Worm (Caenorhabditis elegans) whole organism, L4 larva: ENCODE data around the gene btb-20.

Experiments used
- F10B5.3 ChIP-seq: sonication (generic microtip); optimal IDR thresholded peaks from 2 replicates; lab custom pipeline; 2016; ENCODE audit warnings: mild to moderate bottlenecking, missing genetic modification characterization, missing compliant biosample characterization
- F26F4.8 ChIP-seq: fragments of 200-800 bp; sonication (Bioruptor generic); conservative IDR thresholded peaks from 2 replicates; pipeline ENCODE4 v1.3.6; 2022; ENCODE audit warnings: missing genetic modification characterization, missing compliant biosample characterization
- F44E2.7 ChIP-seq: fragments of 200-800 bp; sonication (Bioruptor generic); IDR thresholded peaks from 2 replicates; pipeline ENCODE4 v2.1.2; 2022; ENCODE audit warnings: missing genetic modification characterization, missing compliant biosample characterization
- R02D3.7 ChIP-seq: fragments of 150-350 bp; sonication (generic microtip); optimal IDR thresholded peaks from 3 replicates; lab custom pipeline; 2014; ENCODE audit warnings: missing biosample characterization, missing genetic modification characterization
- T26A8.4 ChIP-seq: fragments of 200-800 bp; sonication (Bioruptor generic); IDR thresholded peaks from 2 replicates; pipeline ENCODE4 v1.3.6; 2022; ENCODE audit warnings: missing genetic modification characterization, missing compliant biosample characterization
- Y105C5A.15 ChIP-seq: fragments of 200-800 bp; sonication (Bioruptor generic); IDR thresholded peaks from 2 replicates; pipeline ENCODE4 v1.3.6; 2022; ENCODE audit warnings: missing genetic modification characterization, missing compliant biosample characterization
- Y5F2A.4 ChIP-seq: fragments of 200-800 bp; sonication (Bioruptor generic); optimal IDR thresholded peaks from 2 replicates; lab custom pipeline; 2018; ENCODE audit warnings: mild to moderate bottlenecking, missing genetic modification characterization, missing compliant biosample characterization
- ZK546.5 ChIP-seq, 2 experiments: sonication (generic microtip); optimal IDR thresholded peaks; 2 replicates each; lab custom pipeline; 2017; ENCODE audit warnings: missing biosample characterization in 2 of 2, missing genetic modification characterization in 2 of 2
- ama-1 ChIP-seq: fragments of 150-350 bp; optimal IDR thresholded peaks from 2 replicates; lab custom pipeline; 2014; ENCODE audit warnings: inconsistent platforms, mixed read lengths
- arid-1 ChIP-seq: fragments of 200-800 bp; sonication (Bioruptor generic); conservative IDR thresholded peaks from 2 replicates; pipeline ENCODE4 v1.3.6; 2022; ENCODE audit warnings: missing genetic modification reagents, missing genetic modification characterization, missing compliant biosample characterization
- ceh-28 ChIP-seq: fragments of 150-350 bp; optimal IDR thresholded peaks from 2 replicates; lab custom pipeline; 2014; ENCODE audit warnings: missing biosample characterization, missing genetic modification reagents, missing genetic modification characterization
- ces-1 ChIP-seq: fragments of 150-350 bp; sonication (generic microtip); optimal IDR thresholded peaks from 4 replicates; lab custom pipeline; 2014; ENCODE audit warnings: missing biosample characterization, missing genetic modification reagents, missing genetic modification characterization
- cey-2 ChIP-seq: sonication (generic microtip); optimal IDR thresholded peaks from 3 replicates; lab custom pipeline; 2017; ENCODE audit warnings: missing genetic modification characterization, mild to moderate bottlenecking, missing compliant biosample characterization, antibody characterized with exemption, borderline replicate concordance; ENCODE audit not compliant: insufficient read depth
- daf-12 ChIP-seq: fragments of 150-350 bp; optimal IDR thresholded peaks from 2 replicates; lab custom pipeline; 2014; ENCODE audit warnings: missing biosample characterization, missing genetic modification reagents, missing genetic modification characterization
- daf-16 ChIP-seq, 3 experiments: sonication (generic microtip); optimal IDR thresholded peaks; 2 replicates each; lab custom pipeline; 2016 to 2017; ENCODE audit warnings: missing genetic modification characterization in 3 of 3, missing genetic modification reagents in 3 of 3, mild to moderate bottlenecking in 2 of 3, missing compliant biosample characterization in 2 of 3, missing biosample characterization in 1 of 3, moderate library complexity in 1 of 3
- dpl-1 ChIP-seq: fragments of 150-350 bp; optimal IDR thresholded peaks from 2 replicates; lab custom pipeline; 2014; ENCODE audit warnings: missing biosample characterization, missing genetic modification reagents, missing genetic modification characterization
- dve-1 ChIP-seq: sonication (generic microtip); optimal IDR thresholded peaks from 2 replicates; lab custom pipeline; 2017; ENCODE audit warnings: antibody characterized with exemption, mild to moderate bottlenecking, missing genetic modification characterization, missing compliant biosample characterization; ENCODE audit not compliant: insufficient read depth
- egl-43 ChIP-seq: fragments of 200-800 bp; sonication (Bioruptor generic); IDR thresholded peaks from 2 replicates; pipeline ENCODE4 v1.3.6; 2022; ENCODE audit warnings: missing genetic modification reagents, missing genetic modification characterization, missing compliant biosample characterization
- fkh-10 ChIP-seq: fragments of 150-350 bp; optimal IDR thresholded peaks from 2 replicates; lab custom pipeline; 2014; ENCODE audit warnings: missing biosample characterization, missing genetic modification reagents, missing genetic modification characterization
- hlh-30 ChIP-seq: sonication (generic microtip); optimal IDR thresholded peaks from 2 replicates; lab custom pipeline; 2017; ENCODE audit warnings: antibody characterized with exemption, mild to moderate bottlenecking, missing genetic modification characterization, missing compliant biosample characterization; ENCODE audit not compliant: insufficient read depth
- lin-1 ChIP-seq: fragments of 200-800 bp; sonication (Bioruptor generic); IDR thresholded peaks from 2 replicates; pipeline ENCODE4 v1.3.6; 2022; ENCODE audit warnings: missing genetic modification reagents, missing genetic modification characterization, missing compliant biosample characterization
- lin-38 ChIP-seq: fragments of 200-800 bp; sonication (Bioruptor generic); IDR thresholded peaks from 2 replicates; pipeline ENCODE4 v1.3.6; 2022; ENCODE audit warnings: missing genetic modification reagents, missing genetic modification characterization, missing compliant biosample characterization
- lir-3 ChIP-seq: sonication (generic microtip); optimal IDR thresholded peaks from 2 replicates; lab custom pipeline; 2016; ENCODE audit warnings: mild to moderate bottlenecking, missing genetic modification characterization, missing compliant biosample characterization
- madf-9 ChIP-seq: fragments of 200-800 bp; sonication (Bioruptor generic); conservative IDR thresholded peaks from 2 replicates; pipeline ENCODE4 v1.3.6; 2022; ENCODE audit warnings: missing genetic modification reagents, missing genetic modification characterization, missing compliant biosample characterization
- mdl-1 ChIP-seq, 2 experiments: fragments of 150-350 bp in 1 of 2; sonication (generic microtip) in 1 of 2; optimal IDR thresholded peaks; 2 replicates each; lab custom pipeline; 2014 to 2017; ENCODE audit warnings: missing biosample characterization in 2 of 2, missing genetic modification characterization in 2 of 2
- mep-1 ChIP-seq: fragments of 150-350 bp; sonication (generic microtip); optimal IDR thresholded peaks from 3 replicates; lab custom pipeline; 2014; ENCODE audit warnings: missing biosample characterization, missing genetic modification characterization
- mes-2 ChIP-seq: sonication (generic microtip); optimal IDR thresholded peaks from 2 replicates; lab custom pipeline; 2016; ENCODE audit warnings: missing genotype, mild to moderate bottlenecking, missing genetic modification characterization, missing compliant biosample characterization; ENCODE audit not compliant: poor library complexity, severe bottlenecking
- mxl-2 ChIP-seq: fragments of 200-800 bp; sonication (Bioruptor generic); conservative IDR thresholded peaks from 2 replicates; pipeline ENCODE4 v1.3.6; 2022; ENCODE audit warnings: missing genetic modification reagents, missing genetic modification characterization, missing compliant biosample characterization
- mxl-3 ChIP-seq: fragments of 200-800 bp; sonication (Bioruptor generic); optimal IDR thresholded peaks from 2 replicates; lab custom pipeline; 2018; ENCODE audit warnings: mild to moderate bottlenecking, missing genetic modification characterization, missing compliant biosample characterization
- nhr-10 ChIP-seq: fragments of 150-350 bp; optimal IDR thresholded peaks from 2 replicates; lab custom pipeline; 2014; ENCODE audit warnings: missing biosample characterization, missing genetic modification characterization
- nhr-102 ChIP-seq: sonication (generic microtip); optimal IDR thresholded peaks from 2 replicates; lab custom pipeline; 2016; ENCODE audit warnings: mild to moderate bottlenecking, missing genetic modification characterization, moderate library complexity, missing compliant biosample characterization
- nhr-11 ChIP-seq: fragments of 150-350 bp; optimal IDR thresholded peaks from 2 replicates; lab custom pipeline; 2014; ENCODE audit warnings: missing biosample characterization, missing genetic modification characterization
- nhr-25 ChIP-seq: sonication (generic microtip); optimal IDR thresholded peaks from 2 replicates; lab custom pipeline; 2017; ENCODE audit warnings: missing genetic modification characterization, mild to moderate bottlenecking, missing compliant biosample characterization, antibody characterized with exemption, moderate library complexity, borderline replicate concordance; ENCODE audit not compliant: insufficient read depth
- nhr-41 ChIP-seq: fragments of 200-800 bp; sonication (Bioruptor generic); IDR thresholded peaks from 2 replicates; pipeline ENCODE4 v1.3.6; 2022; ENCODE audit warnings: missing genetic modification reagents, missing genetic modification characterization, missing compliant biosample characterization
- nhr-48 ChIP-seq: sonication (generic microtip); optimal IDR thresholded peaks from 2 replicates; lab custom pipeline; 2016; ENCODE audit warnings: mild to moderate bottlenecking, missing genetic modification characterization, missing compliant biosample characterization
- nhr-76 ChIP-seq: fragments of 150-350 bp; optimal IDR thresholded peaks from 2 replicates; lab custom pipeline; 2014; ENCODE audit warnings: missing biosample characterization, missing genetic modification characterization
- nhr-77 ChIP-seq: fragments of 150-350 bp; optimal IDR thresholded peaks from 2 replicates; lab custom pipeline; 2014; ENCODE audit warnings: missing biosample characterization, missing genetic modification characterization
- pqm-1 ChIP-seq: sonication (generic microtip); optimal IDR thresholded peaks from 2 replicates; lab custom pipeline; 2017; ENCODE audit warnings: missing biosample characterization, missing genetic modification characterization
- rbr-2 ChIP-seq: sonication (generic microtip); optimal IDR thresholded peaks from 2 replicates; lab custom pipeline; 2016; ENCODE audit warnings: missing genotype, missing genetic modification characterization, missing compliant biosample characterization
- saeg-2 ChIP-seq: fragments of 200-800 bp; sonication (Bioruptor generic); IDR thresholded peaks from 2 replicates; pipeline ENCODE4 v1.3.6; 2022; ENCODE audit warnings: missing genetic modification reagents, missing genetic modification characterization, missing compliant biosample characterization
- set-16 ChIP-seq: fragments of 200-800 bp; sonication (Bioruptor generic); IDR thresholded peaks from 2 replicates; pipeline ENCODE4 v1.3.6; 2022; ENCODE audit warnings: missing genetic modification reagents, missing genetic modification characterization, missing compliant biosample characterization
- skn-1 ChIP-seq: fragments of 150-350 bp; optimal IDR thresholded peaks from 2 replicates; lab custom pipeline; 2014; ENCODE audit warnings: missing biosample characterization, missing genetic modification characterization
- snpc-1.2 ChIP-seq: fragments of 200-800 bp; sonication (Bioruptor generic); IDR thresholded peaks from 2 replicates; pipeline ENCODE4 v1.3.6; 2022; ENCODE audit warnings: missing genetic modification reagents, missing genetic modification characterization, missing compliant biosample characterization
- spr-1 ChIP-seq: sonication (generic microtip); optimal IDR thresholded peaks from 2 replicates; lab custom pipeline; 2016; ENCODE audit warnings: mild to moderate bottlenecking, missing genetic modification characterization, missing compliant biosample characterization
- tag-97 ChIP-seq: fragments of 200-800 bp; sonication (Bioruptor generic); IDR thresholded peaks from 2 replicates; pipeline ENCODE4 v1.3.6; 2022; ENCODE audit warnings: missing genetic modification characterization, missing compliant biosample characterization
- tra-1 ChIP-seq: fragments of 200-800 bp; sonication (Bioruptor generic); IDR thresholded peaks from 2 replicates; pipeline ENCODE4 v1.3.6; 2022; ENCODE audit warnings: missing genetic modification reagents, missing genetic modification characterization, missing compliant biosample characterization
- vab-7 ChIP-seq: fragments of 200-800 bp; sonication (Bioruptor generic); IDR thresholded peaks from 2 replicates; pipeline ENCODE4 v1.3.6; 2022; ENCODE audit warnings: missing genetic modification reagents, missing genetic modification characterization, missing compliant biosample characterization
- zfp-3 ChIP-seq: fragments of 200-800 bp; sonication (Bioruptor generic); conservative IDR thresholded peaks from 2 replicates; pipeline ENCODE4 v1.3.6; 2022; ENCODE audit warnings: missing genetic modification reagents, missing genetic modification characterization, missing compliant biosample characterization
- zip-11 ChIP-seq: fragments of 200-800 bp; sonication (Bioruptor generic); IDR thresholded peaks from 2 replicates; pipeline ENCODE4 v1.3.6; 2022; ENCODE audit warnings: missing genetic modification characterization, missing compliant biosample characterization
- zip-2 ChIP-seq: fragments of 150-350 bp; optimal IDR thresholded peaks from 2 replicates; lab custom pipeline; 2014; ENCODE audit warnings: missing biosample characterization, missing genetic modification characterization
- ztf-7 ChIP-seq: fragments of 150-350 bp; optimal IDR thresholded peaks from 2 replicates; lab custom pipeline; 2014; ENCODE audit warnings: missing biosample characterization, missing genetic modification characterization

btb-20 gene

ce11 chrII:14474700-14475099 is 48.6 kb downstream of the btb-20 start (continued):
- TF ChIP-seq set-16 (no peak), zfp-3 (GFP tag; lab: Robert Waterston, UW) (no peak), vab-7 (0 out of 2 replicates have a peak, but pooled peaks have one; percentile 47), nhr-77 (peak; percentile 58), mdl-1 (tag; optimal IDR thresholded peaks at IDR 0.05; lab: Kevin White, UChicago) (no peak), cey-2 (tag; lab: Kevin White, UChicago) (no peak), egl-43 (GFP tag; lab: Robert Waterston, UW) (no peak), dpl-1 (GFP tag; lab: Kevin White, UChicago) (no peak), nhr-41 (no peak), spr-1 (no peak), ama-1 (lab: Kevin White, UChicago) (no peak), R02D3.7 (tag; lab: Kevin White, UChicago) (no peak), pqm-1 (no peak), hlh-30 (peak; percentile 28), snpc-1.2 (GFP tag; lab: Robert Waterston, UW) (no peak), madf-9 (GFP tag; lab: Robert Waterston, UW) (0 out of 2 replicates have a peak, but pooled peaks have one; percentile 27), fkh-10 (no peak), nhr-25 (no peak), dve-1 (peak; percentile 31), nhr-102 (tag; lab: Kevin White, UChicago) (no peak), daf-16 (GFP tag; optimal IDR thresholded peaks at IDR 0.05; lab: Kevin White, UChicago) (no peak), daf-16 (tag; optimal IDR thresholded peaks at IDR 0.05; lab: Kevin White, UChicago) (peak; percentile 64), mep-1 (peak; percentile 28), Y5F2A.4 (GFP tag; lab: Kevin White, UChicago) (no peak), mes-2 (peak; percentile 71), ceh-28 (no peak), mxl-2 (no peak), nhr-76 (tag; lab: Kevin White, UChicago) (no peak), skn-1 (tag; lab: Kevin White, UChicago) (no peak), nhr-48 (tag; lab: Kevin White, UChicago) (no peak), F10B5.3 (tag; lab: Kevin White, UChicago) (no peak), T26A8.4 (GFP tag; lab: Robert Waterston, UW) (no peak), arid-1 (GFP tag; lab: Robert Waterston, UW) (no peak), daf-12 (tag; lab: Kevin White, UChicago) (no peak), lir-3 (tag; lab: Kevin White, UChicago) (no peak), saeg-2 (no peak), ces-1 (GFP tag; lab: Kevin White, UChicago) (no peak), lin-1 (GFP tag; lab: Robert Waterston, UW) (no peak), nhr-10 (no peak), rbr-2 (tag; lab: Kevin White, UChicago) (no peak), Y105C5A.15 (GFP tag; lab: Robert Waterston, UW) (no peak), ztf-7 (no peak), zip-2 (tag; lab: Kevin White, UChicago) (no peak), F44E2.7 (GFP tag; lab: Robert Waterston, UW) (no peak), tag-97 (GFP tag; lab: Robert Waterston, UW) (no peak), ZK546.5 (tag; optimal IDR thresholded peaks at IDR 0.05; lab: Kevin White, UChicago) (no peak), F26F4.8 (no peak), tra-1 (no peak), mxl-3 (GFP tag; lab: Kevin White, UChicago) (no peak), lin-38 (peak; percentile 49; the same call in 1 of the 2 replicates), zip-11 (GFP tag; lab: Robert Waterston, UW) (no peak), nhr-11 (tag; lab: Kevin White, UChicago) (no peak)
